4 fruit fly cellular contexts compared by ENCODE assay signal in the genomic region with DNA sequence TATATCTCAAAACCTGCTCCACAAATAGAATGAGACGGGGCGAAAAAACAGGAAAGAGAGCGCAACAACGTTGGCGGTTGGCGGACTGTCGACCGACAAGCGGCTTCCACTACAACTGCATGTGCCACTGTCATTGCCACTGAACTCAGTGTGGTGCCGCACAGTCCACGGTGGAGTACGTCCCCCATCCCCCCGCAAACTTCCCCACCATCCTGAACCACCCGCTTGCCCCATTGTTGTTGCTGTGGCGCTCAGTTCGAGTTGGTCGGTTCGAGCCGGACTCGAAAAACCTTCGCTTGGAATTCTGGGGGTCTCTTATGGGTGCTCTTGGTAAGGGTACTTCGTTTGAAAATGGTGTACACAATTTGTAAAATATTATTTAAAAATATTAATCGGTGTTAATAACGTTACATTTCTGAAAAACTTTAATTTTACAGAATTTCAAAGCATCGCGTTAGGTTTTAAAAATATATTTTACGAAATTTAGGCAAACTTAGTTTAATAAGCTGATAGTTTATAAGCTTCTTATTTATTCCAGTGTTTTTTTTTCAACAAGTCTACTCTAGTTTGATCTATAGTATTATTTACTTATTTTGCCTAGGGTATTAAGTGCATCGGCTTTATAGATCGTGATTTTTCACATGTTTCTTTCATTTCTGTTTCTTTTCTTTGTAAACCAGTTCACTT.
TF ChIP-seq lines count a peak whose summit lies in the region.

No protein-coding gene starts in this region.

- no peak for TF ChIP-seq CTCF in whole organism, embryonic (GFP tag; optimal IDR thresholded peaks at IDR 0.05; lab: Kevin White, UChicago)

TF ChIP-seq in whole organism, embryonic, 481 proteins besides CTCF, POLR2A, EP300 and RAD21 (continues in another document):
- TF ChIP-seq dpn (GFP tag; optimal IDR thresholded peaks at IDR 0.05; lab: Kevin White, UChicago) (peak in 1 of 2 experiments; percentile 7), B-H1 (GFP tag; IDR thresholded peaks at IDR 0.05; lab: Robert Waterston, UW) (no peak), CG6813 (GFP tag; optimal IDR thresholded peaks at IDR 0.05; lab: Kevin White, UChicago) (peak; percentile 37), abd-A (tag; optimal IDR thresholded peaks at IDR 0.05; lab: Kevin White, UChicago) (peak; percentile 35), crol (GFP tag; IDR thresholded peaks at IDR 0.05; lab: Robert Waterston, UW) (peak; percentile 98), hkb (optimal IDR thresholded peaks at IDR 0.05; lab: Kevin White, UChicago) (no peak), hkb (GFP tag; IDR thresholded peaks at IDR 0.05; lab: Robert Waterston, UW) (no peak), lab (GFP tag; optimal IDR thresholded peaks at IDR 0.05; lab: Kevin White, UChicago) (peak; percentile 52), Nf-YC (tag; optimal IDR thresholded peaks at IDR 0.05; lab: Kevin White, UChicago) (peak; percentile 53), Aef1 (GFP tag; IDR thresholded peaks at IDR 0.05; lab: Robert Waterston, UW) (peak; percentile 44; the same call in 1 of the 3 replicates), CG18476 (GFP tag; optimal IDR thresholded peaks at IDR 0.05; lab: Kevin White, UChicago) (peak; percentile 40), CG7745 (tag; optimal IDR thresholded peaks at IDR 0.05; lab: Kevin White, UChicago) (no peak), CG14965 (GFP tag; optimal IDR thresholded peaks at IDR 0.05; lab: Kevin White, UChicago; ENCODE audit: borderline replicate concordance) (no peak), CHES-1-like (GFP tag; optimal IDR thresholded peaks at IDR 0.05; lab: Kevin White, UChicago) (no peak), Dek (tag; optimal IDR thresholded peaks at IDR 0.05; lab: Kevin White, UChicago) (peak; percentile 49), Myb (GFP tag; optimal IDR thresholded peaks at IDR 0.05; lab: Kevin White, UChicago) (no peak), cg (GFP tag; optimal IDR thresholded peaks at IDR 0.05; lab: Kevin White, UChicago) (peak; percentile 44), CG7928 (GFP tag; optimal IDR thresholded peaks at IDR 0.05; lab: Kevin White, UChicago) (peak; percentile 26), Spps (tag; optimal IDR thresholded peaks at IDR 0.05; lab: Kevin White, UChicago) (peak; percentile 3), otp (GFP tag; IDR thresholded peaks at IDR 0.05; lab: Robert Waterston, UW) (0 out of 3 replicates have a peak, but pooled peaks have one; percentile 51)

TF ChIP-seq in whole organism, prepupa, 60 proteins besides CTCF, POLR2A, EP300 and RAD21 (continues in another document):
- TF ChIP-seq Hr39 (GFP tag; optimal IDR thresholded peaks at IDR 0.05; lab: Kevin White, UChicago), result peak; percentile 67
- TF ChIP-seq dac (GFP tag; optimal IDR thresholded peaks at IDR 0.05; lab: Kevin White, UChicago), result peak; percentile 39
- TF ChIP-seq Hr4 (GFP tag; optimal IDR thresholded peaks at IDR 0.05; lab: Kevin White, UChicago), result peak; percentile 76
- peak; percentile 70 for TF ChIP-seq Ets96B (tag; optimal IDR thresholded peaks at IDR 0.05; lab: Kevin White, UChicago)
- TF ChIP-seq esn (GFP tag; optimal IDR thresholded peaks at IDR 0.05; lab: Kevin White, UChicago), result peak; percentile 87
- peak; percentile 67 for TF ChIP-seq CG4318 (GFP tag; optimal IDR thresholded peaks at IDR 0.05; lab: Kevin White, UChicago)
- peak; percentile 76 for TF ChIP-seq lz (GFP tag; optimal IDR thresholded peaks at IDR 0.05; lab: Kevin White, UChicago)
- TF ChIP-seq CG9139 (GFP tag; optimal IDR thresholded peaks at IDR 0.05; lab: Kevin White, UChicago), result no peak
- peak; percentile 69 for TF ChIP-seq CG6808 (GFP tag; optimal IDR thresholded peaks at IDR 0.05; lab: Kevin White, UChicago)
- peak; percentile 63 for TF ChIP-seq CG31627 (GFP tag; optimal IDR thresholded peaks at IDR 0.05; lab: Kevin White, UChicago)
- TF ChIP-seq OdsH (GFP tag; optimal IDR thresholded peaks at IDR 0.05; lab: Kevin White, UChicago), result peak; percentile 79
- peak; percentile 78 for TF ChIP-seq CG8632 (GFP tag; optimal IDR thresholded peaks at IDR 0.05; lab: Kevin White, UChicago)
- 0 out of 3 replicates have a peak, but pooled peaks have one; percentile 30 for TF ChIP-seq eg (GFP tag; IDR thresholded peaks at IDR 0.05; lab: Robert Waterston, UW)
- peak; percentile 68 for TF ChIP-seq CG6276 (GFP tag; optimal IDR thresholded peaks at IDR 0.05; lab: Kevin White, UChicago)
- TF ChIP-seq CG1621 (tag; optimal IDR thresholded peaks at IDR 0.05; lab: Kevin White, UChicago), result peak; percentile 69
- peak; percentile 76 for TF ChIP-seq Eip75B (GFP tag; optimal IDR thresholded peaks at IDR 0.05; lab: Kevin White, UChicago)
- TF ChIP-seq Met (GFP tag; optimal IDR thresholded peaks at IDR 0.05; lab: Kevin White, UChicago), result peak; percentile 81
- peak; percentile 46 for TF ChIP-seq dsx (GFP tag; optimal IDR thresholded peaks at IDR 0.05; lab: Kevin White, UChicago; ENCODE audit: poor library complexity, severe bottlenecking)
- peak; percentile 7 to 74 for TF ChIP-seq salr (GFP tag; optimal IDR thresholded peaks at IDR 0.05; lab: Kevin White, UChicago)
- no peak for TF ChIP-seq CG11294 (GFP tag; IDR thresholded peaks at IDR 0.05; lab: Robert Waterston, UW)

TF ChIP-seq in whole organism, pupa, 21 proteins besides CTCF, POLR2A, EP300 and RAD21:
- TF ChIP-seq Ets98B (GFP tag; IDR thresholded peaks at IDR 0.05; lab: Robert Waterston, UW), result peak; percentile 43
- peak; percentile 90 for TF ChIP-seq CG13204 (GFP tag; optimal IDR thresholded peaks at IDR 0.05; lab: Kevin White, UChicago)
- peak; percentile 15 for TF ChIP-seq gl (tag; optimal IDR thresholded peaks at IDR 0.05; lab: Kevin White, UChicago)
- TF ChIP-seq CG34367 (tag; optimal IDR thresholded peaks at IDR 0.05; lab: Kevin White, UChicago), result peak; percentile 61
- TF ChIP-seq rn (GFP tag; IDR thresholded peaks at IDR 0.05; lab: Robert Waterston, UW), result no peak; the same call in 1 of the 2 replicates
- peak; percentile 73 for TF ChIP-seq fd96Ca (GFP tag; IDR thresholded peaks at IDR 0.05; lab: Robert Waterston, UW)
- TF ChIP-seq CG32121 (GFP tag; IDR thresholded peaks at IDR 0.05; lab: Robert Waterston, UW), result peak; percentile 46; the same call in 1 of the 2 replicates
- peak; percentile 58 for TF ChIP-seq Snoo (tag; optimal IDR thresholded peaks at IDR 0.05; lab: Kevin White, UChicago)
- TF ChIP-seq CG17806 (tag; optimal IDR thresholded peaks at IDR 0.05; lab: Kevin White, UChicago), result peak; percentile 67
- TF ChIP-seq Pif1A (GFP tag; optimal IDR thresholded peaks at IDR 0.05; lab: Kevin White, UChicago), result peak; percentile 53
- TF ChIP-seq CG9948 (tag; optimal IDR thresholded peaks at IDR 0.05; lab: Kevin White, UChicago), result peak; percentile 70
- peak; percentile 74 for TF ChIP-seq Pif1B (GFP tag; optimal IDR thresholded peaks at IDR 0.05; lab: Kevin White, UChicago)
- TF ChIP-seq D1 (tag; optimal IDR thresholded peaks at IDR 0.05; lab: Kevin White, UChicago), result peak; percentile 69
- TF ChIP-seq CG14655 (GFP tag; optimal IDR thresholded peaks at IDR 0.05; lab: Kevin White, UChicago), result peak; percentile 82
- peak; percentile 69 for TF ChIP-seq CG8301 (tag; optimal IDR thresholded peaks at IDR 0.05; lab: Kevin White, UChicago)
- TF ChIP-seq CG8159 (tag; optimal IDR thresholded peaks at IDR 0.05; lab: Kevin White, UChicago), result peak; percentile 83
- peak; percentile 89 for TF ChIP-seq EcR (GFP tag; optimal IDR thresholded peaks at IDR 0.05; lab: Kevin White, UChicago)
- TF ChIP-seq CG4496 (GFP tag; IDR thresholded peaks at IDR 0.05; lab: Robert Waterston, UW), result peak; percentile 20; the same call in 1 of the 3 replicates
- no peak for TF ChIP-seq CG10348 (GFP tag; IDR thresholded peaks at IDR 0.05; lab: Robert Waterston, UW)
- TF ChIP-seq CG12605 (GFP tag; IDR thresholded peaks at IDR 0.05; lab: Robert Waterston, UW), result 0 out of 2 replicates have a peak, but pooled peaks have one; percentile 8
- peak; percentile 76 for TF ChIP-seq CG15710 (tag; optimal IDR thresholded peaks at IDR 0.05; lab: Kevin White, UChicago)

TF ChIP-seq in whole organism, wandering third instar larva, 38 proteins besides CTCF, POLR2A, EP300 and RAD21 (continues in another document):
- TF ChIP-seq br (GFP tag; optimal IDR thresholded peaks at IDR 0.05; lab: Kevin White, UChicago) (peak; percentile 67), Hnf4 (GFP tag; optimal IDR thresholded peaks at IDR 0.05; lab: Kevin White, UChicago) (no peak), jim (GFP tag; optimal IDR thresholded peaks at IDR 0.05; lab: Kevin White, UChicago) (no peak), fru (GFP tag; optimal IDR thresholded peaks at IDR 0.05; lab: Kevin White, UChicago) (peak; percentile 71), Rel (GFP tag; optimal IDR thresholded peaks at IDR 0.05; lab: Kevin White, UChicago) (peak; percentile 59), Rel (tag; optimal IDR thresholded peaks at IDR 0.05; lab: Kevin White, UChicago) (peak; percentile 3), woc (GFP tag; optimal IDR thresholded peaks at IDR 0.05; lab: Kevin White, UChicago) (peak; percentile 81), tai (GFP tag; optimal IDR thresholded peaks at IDR 0.05; lab: Kevin White, UChicago) (no peak), Dfd (GFP tag; optimal IDR thresholded peaks at IDR 0.05; lab: Kevin White, UChicago) (no peak), rgr (GFP tag; optimal IDR thresholded peaks at IDR 0.05; lab: Kevin White, UChicago) (peak; percentile 71), Abd-B (GFP tag; optimal IDR thresholded peaks at IDR 0.05; lab: Kevin White, UChicago) (no peak), Myc (optimal IDR thresholded peaks at IDR 0.05; lab: Kevin White, UChicago) (no peak), GATAd (GFP tag; optimal IDR thresholded peaks at IDR 0.05; lab: Kevin White, UChicago) (no peak), sv (GFP tag; optimal IDR thresholded peaks at IDR 0.05; lab: Kevin White, UChicago) (peak; percentile 41), Dif (GFP tag; optimal IDR thresholded peaks at IDR 0.05; lab: Kevin White, UChicago; ENCODE audit: partially characterized antibody) (peak; percentile 56), Sp1 (GFP tag; optimal IDR thresholded peaks at IDR 0.05; lab: Kevin White, UChicago) (peak; percentile 84), CrebA (GFP tag; optimal IDR thresholded peaks at IDR 0.05; lab: Kevin White, UChicago; ENCODE audit: borderline replicate concordance) (no peak), Hr83 (GFP tag; optimal IDR thresholded peaks at IDR 0.05; lab: Kevin White, UChicago; ENCODE audit: poor library complexity, severe bottlenecking) (peak; percentile 81), foxo (GFP tag; optimal IDR thresholded peaks at IDR 0.05; lab: Kevin White, UChicago) (peak in 1 of 2 experiments; percentile 81), pan (optimal IDR thresholded peaks at IDR 0.05; lab: Kevin White, UChicago) (no peak), HLH106 (tag; optimal IDR thresholded peaks at IDR 0.05; lab: Kevin White, UChicago) (peak; percentile 68), h (GFP tag; optimal IDR thresholded peaks at IDR 0.05; lab: Kevin White, UChicago) (peak; percentile 81), ey (GFP tag; optimal IDR thresholded peaks at IDR 0.05; lab: Kevin White, UChicago) (peak; percentile 73), OdsH (GFP tag; optimal IDR thresholded peaks at IDR 0.05; lab: Kevin White, UChicago) (peak; percentile 76), dmrt93B (GFP tag; optimal IDR thresholded peaks at IDR 0.05; lab: Kevin White, UChicago) (peak; percentile 51), psq (GFP tag; optimal IDR thresholded peaks at IDR 0.05; lab: Kevin White, UChicago) (peak; percentile 91)
